Fruit fly (Drosophila melanogaster) whole organism, prepupa: Measurements from ENCODE around the gene PolA2.

ENCODE experiments used
- CG10631 ChIP-seq: fragments of 200-800 bp; sonication (Bioruptor generic); optimal IDR thresholded peaks from 2 replicates; lab custom pipeline; 2016; ENCODE audit warnings: missing biosample characterization, missing genetic modification characterization
- CG10669 ChIP-seq: fragments of 200-800 bp; sonication (Bioruptor generic); optimal IDR thresholded peaks from 3 replicates; lab custom pipeline; 2018; ENCODE audit warnings: missing biosample characterization, mild to moderate bottlenecking, missing genetic modification characterization, moderate library complexity
- CG11294 ChIP-seq: fragments of 200-800 bp; sonication (Bioruptor generic); IDR thresholded peaks from 2 replicates; pipeline ENCODE4 v1.3.6; 2022; ENCODE audit warnings: missing biosample characterization, missing genetic modification characterization
- CG11762 ChIP-seq: fragments of 200-800 bp; sonication (Bioruptor generic); optimal IDR thresholded peaks from 3 replicates; lab custom pipeline; 2016; ENCODE audit warnings: missing biosample characterization, missing genetic modification characterization; ENCODE audit not compliant: insufficient read depth
- CG15336 ChIP-seq: fragments of 200-800 bp; sonication (Bioruptor generic); IDR thresholded peaks from 2 replicates; pipeline ENCODE4 v1.3.6; 2022; ENCODE audit warnings: missing biosample characterization, missing genetic modification characterization
- CG1621 ChIP-seq: fragments of 200-800 bp; sonication (Bioruptor generic); optimal IDR thresholded peaks from 3 replicates; lab custom pipeline; 2018; ENCODE audit warnings: missing biosample characterization, mild to moderate bottlenecking, missing genetic modification characterization
- CG16779 ChIP-seq: fragments of 200-800 bp; sonication (Bioruptor generic); optimal IDR thresholded peaks from 3 replicates; lab custom pipeline; 2017; ENCODE audit warnings: missing biosample characterization, mild to moderate bottlenecking, missing genetic modification characterization
- CG3032 ChIP-seq: fragments of 200-800 bp; optimal IDR thresholded peaks from 2 replicates; lab custom pipeline; 2019; ENCODE audit warnings: missing biosample characterization, mild to moderate bottlenecking, missing genetic modification characterization, moderate library complexity
- CG31627 ChIP-seq: fragments of 200-800 bp; sonication (Bioruptor generic); optimal IDR thresholded peaks from 3 replicates; lab custom pipeline; 2016; ENCODE audit warnings: missing biosample characterization, missing genetic modification characterization
- CG32006 ChIP-seq: fragments of 200-800 bp; sonication (Bioruptor generic); optimal IDR thresholded peaks from 3 replicates; lab custom pipeline; 2017; ENCODE audit warnings: missing biosample characterization, mild to moderate bottlenecking, missing genetic modification characterization
- CG3919 ChIP-seq: fragments of 200-800 bp; sonication (Bioruptor generic); optimal IDR thresholded peaks from 3 replicates; lab custom pipeline; 2016; ENCODE audit warnings: missing biosample characterization, missing genetic modification characterization
- CG4318 ChIP-seq: fragments of 200-800 bp; sonication (Bioruptor generic); optimal IDR thresholded peaks from 3 replicates; lab custom pipeline; 2017; ENCODE audit warnings: missing biosample characterization, mild to moderate bottlenecking, missing genetic modification characterization
- CG6163 ChIP-seq: fragments of 200-800 bp; sonication (Bioruptor generic); IDR thresholded peaks from 3 replicates; pipeline ENCODE4 v1.3.6; 2022; ENCODE audit warnings: missing biosample characterization, missing genetic modification characterization
- CG6276 ChIP-seq: fragments of 200-800 bp; sonication (Bioruptor generic); optimal IDR thresholded peaks from 2 replicates; lab custom pipeline; 2017; ENCODE audit warnings: missing biosample characterization, mild to moderate bottlenecking, missing genetic modification characterization
- CG6792 ChIP-seq: fragments of 200-800 bp; sonication (Bioruptor generic); optimal IDR thresholded peaks from 3 replicates; lab custom pipeline; 2016; ENCODE audit warnings: missing biosample characterization, missing genetic modification characterization
- CG6808 ChIP-seq: fragments of 200-800 bp; sonication (Bioruptor generic); optimal IDR thresholded peaks from 3 replicates; lab custom pipeline; 2017; ENCODE audit warnings: missing biosample characterization, missing genetic modification characterization, mild to moderate bottlenecking, moderate library complexity, missing genetic modification reagents
- CG6854 ChIP-seq: fragments of 200-800 bp; sonication (Bioruptor generic); optimal IDR thresholded peaks from 2 replicates; lab custom pipeline; 2017; ENCODE audit warnings: missing biosample characterization, mild to moderate bottlenecking, missing genetic modification characterization
- CG7368 ChIP-seq: fragments of 200-800 bp; sonication (Bioruptor generic); optimal IDR thresholded peaks from 3 replicates; lab custom pipeline; 2016; ENCODE audit warnings: missing biosample characterization, missing genetic modification characterization
- CG8119 ChIP-seq: fragments of 200-800 bp; sonication (Bioruptor generic); IDR thresholded peaks from 3 replicates; pipeline ENCODE4 v1.3.6; 2022; ENCODE audit warnings: missing biosample characterization, missing genetic modification characterization
- CG8319 ChIP-seq: fragments of 200-800 bp; sonication (Bioruptor generic); optimal IDR thresholded peaks from 3 replicates; lab custom pipeline; 2016; ENCODE audit warnings: missing biosample characterization, missing genetic modification characterization
- CG8632 ChIP-seq: fragments of 200-800 bp; sonication (Bioruptor generic); optimal IDR thresholded peaks from 3 replicates; lab custom pipeline; 2016; ENCODE audit warnings: missing biosample characterization, missing genetic modification characterization
- CG9139 ChIP-seq: fragments of 200-800 bp; sonication (Bioruptor generic); optimal IDR thresholded peaks from 3 replicates; lab custom pipeline; 2017; ENCODE audit warnings: missing biosample characterization, mild to moderate bottlenecking, missing genetic modification characterization
- Eip78C ChIP-seq: fragments of 200-800 bp; sonication (Bioruptor generic); peaks from one replicate; lab custom pipeline; 2016; ENCODE audit warnings: missing biosample characterization, missing genetic modification characterization
- Eip93F ChIP-seq: fragments of 200-800 bp; sonication (Bioruptor generic); optimal IDR thresholded peaks from 2 replicates; lab custom pipeline; 2016; ENCODE audit warnings: missing biosample characterization, mild to moderate bottlenecking, missing genetic modification characterization
- Ets96B ChIP-seq: fragments of 200-800 bp; optimal IDR thresholded peaks from 2 replicates; lab custom pipeline; 2019; ENCODE audit warnings: missing biosample characterization, mild to moderate bottlenecking, missing genetic modification characterization, moderate library complexity
- Gug ChIP-seq: fragments of 200-800 bp; sonication (Bioruptor generic); IDR thresholded peaks from 2 replicates; pipeline ENCODE4 v1.3.6; 2022; ENCODE audit warnings: missing biosample characterization, missing genetic modification characterization
- Hr38 ChIP-seq: sonication (Bioruptor generic); optimal IDR thresholded peaks from 2 replicates; lab custom pipeline; 2016; ENCODE audit warnings: missing biosample characterization, missing genetic modification characterization
- Hr39 ChIP-seq: fragments of 200-800 bp; sonication (Bioruptor generic); optimal IDR thresholded peaks from 2 replicates; lab custom pipeline; 2016; ENCODE audit warnings: missing biosample characterization, missing genetic modification characterization
- Hr4 ChIP-seq: fragments of 200-800 bp; sonication (Bioruptor generic); optimal IDR thresholded peaks from 3 replicates; lab custom pipeline; 2016; ENCODE audit warnings: missing biosample characterization, missing genetic modification characterization
- Lpt ChIP-seq: fragments of 200-800 bp; sonication (Bioruptor generic); optimal IDR thresholded peaks from 3 replicates; lab custom pipeline; 2016; ENCODE audit warnings: missing biosample characterization, missing genetic modification characterization
- OdsH ChIP-seq: fragments of 200-800 bp; sonication (Bioruptor generic); optimal IDR thresholded peaks from 3 replicates; lab custom pipeline; 2016; ENCODE audit warnings: missing biosample characterization, missing genetic modification characterization
- Smox ChIP-seq: fragments of 200-800 bp; sonication (Bioruptor generic); optimal IDR thresholded peaks from 3 replicates; lab custom pipeline; 2016; ENCODE audit warnings: missing biosample characterization, missing genetic modification characterization
- Sox14 ChIP-seq: fragments of 200-800 bp; sonication (Bioruptor generic); optimal IDR thresholded peaks from 3 replicates; lab custom pipeline; 2016; ENCODE audit warnings: missing biosample characterization, missing genetic modification characterization
- Sox15 ChIP-seq: fragments of 200-800 bp; sonication (Bioruptor generic); optimal IDR thresholded peaks from 3 replicates; lab custom pipeline; 2016; ENCODE audit warnings: missing biosample characterization, missing genetic modification characterization
- achi ChIP-seq: fragments of 200-800 bp; sonication (Bioruptor generic); optimal IDR thresholded peaks from 3 replicates; lab custom pipeline; 2016; ENCODE audit warnings: missing biosample characterization, missing genetic modification characterization
- acj6 ChIP-seq: fragments of 200-800 bp; sonication (Bioruptor generic); optimal IDR thresholded peaks from 3 replicates; lab custom pipeline; 2016; ENCODE audit warnings: missing biosample characterization, missing genetic modification characterization
- dac ChIP-seq: fragments of 200-800 bp; sonication (Bioruptor generic); optimal IDR thresholded peaks from 2 replicates; lab custom pipeline; 2017; ENCODE audit warnings: missing biosample characterization, mild to moderate bottlenecking, missing genetic modification characterization
- dsx ChIP-seq: fragments of 200-800 bp; optimal IDR thresholded peaks from 3 replicates; lab custom pipeline; 2019; ENCODE audit warnings: missing biosample characterization, mild to moderate bottlenecking, missing genetic modification characterization, moderate library complexity; ENCODE audit not compliant: poor library complexity, severe bottlenecking
- eg ChIP-seq: fragments of 200-800 bp; sonication (Bioruptor generic); IDR thresholded peaks from 3 replicates; pipeline ENCODE4 v1.3.6; 2022; ENCODE audit warnings: missing biosample characterization, missing genetic modification characterization
- fd59A ChIP-seq: fragments of 200-800 bp; sonication (Bioruptor generic); optimal IDR thresholded peaks from 2 replicates; lab custom pipeline; 2017; ENCODE audit warnings: missing biosample characterization, mild to moderate bottlenecking, missing genetic modification characterization, missing genetic modification reagents
- net ChIP-seq: fragments of 200-800 bp; sonication (Bioruptor generic); optimal IDR thresholded peaks from 3 replicates; lab custom pipeline; 2016; ENCODE audit warnings: missing biosample characterization, missing genetic modification characterization
- pdm3 ChIP-seq: fragments of 200-800 bp; sonication (Bioruptor generic); optimal IDR thresholded peaks from 3 replicates; lab custom pipeline; 2016; ENCODE audit warnings: missing biosample characterization, missing genetic modification characterization
- salr ChIP-seq, 2 experiments: fragments of 200-800 bp; sonication (Bioruptor generic); optimal IDR thresholded peaks; 3 replicates each; lab custom pipeline; 2016 to 2018; ENCODE audit warnings: missing biosample characterization in 2 of 2, missing genetic modification characterization in 2 of 2, mild to moderate bottlenecking in 1 of 2
- spab ChIP-seq: fragments of 200-800 bp; sonication (Bioruptor generic); optimal IDR thresholded peaks from 2 replicates; lab custom pipeline; 2017; ENCODE audit warnings: missing biosample characterization, mild to moderate bottlenecking, missing genetic modification characterization, missing genetic modification reagents
- ss ChIP-seq, 2 experiments: fragments of 200-800 bp; sonication (Bioruptor generic); optimal IDR thresholded peaks; 2 replicates in 1 of 2; 3 replicates in 1 of 2; lab custom pipeline; 2017 to 2018; ENCODE audit warnings: mild to moderate bottlenecking in 2 of 2, missing biosample characterization in 2 of 2, missing genetic modification characterization in 2 of 2, moderate library complexity in 1 of 2

The PolA2 gene

DNA sequence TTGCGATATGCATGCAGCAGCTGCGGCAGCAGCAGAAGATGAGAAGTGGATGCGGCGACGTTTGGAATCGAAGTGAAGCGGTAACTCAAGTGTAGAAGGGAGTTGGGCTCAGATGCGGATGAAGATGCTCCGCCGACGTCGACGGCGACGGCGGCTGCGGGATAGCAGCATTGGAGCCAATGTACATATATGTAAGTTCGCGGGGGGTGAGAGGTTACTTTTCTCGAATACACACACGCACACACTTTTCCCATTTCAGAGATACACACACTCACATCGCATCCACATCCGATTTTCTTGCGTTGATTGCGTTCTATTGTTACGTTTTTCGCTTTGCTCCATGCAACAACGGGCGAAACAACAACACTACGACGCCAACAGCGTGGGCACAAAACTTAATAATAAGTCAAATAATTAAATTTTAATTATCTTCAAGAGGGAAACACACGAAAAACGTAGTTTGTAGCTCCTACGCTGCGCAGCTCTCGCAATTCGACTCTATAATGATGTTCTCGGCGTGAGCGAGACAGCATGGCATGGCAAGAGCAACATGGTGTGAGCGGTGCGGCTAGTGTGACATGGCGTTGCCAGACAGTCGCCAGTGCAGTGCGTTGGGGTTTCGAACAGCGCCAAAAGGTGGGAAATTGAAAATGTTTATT, 5.9 kb downstream of the PolA2 start, which contains the start of gene CG18766 (continued):
- TF ChIP-seq CG6276 (GFP tag; lab: Kevin White, UChicago) (no peak), CG8319 (no peak), CG31627 (peak; percentile 16), Hr38 (GFP tag; lab: Kevin White, UChicago) (no peak), CG6808 (GFP tag; lab: Kevin White, UChicago) (no peak), CG15336 (no peak), CG6792 (GFP tag; lab: Kevin White, UChicago) (no peak), CG11294 (GFP tag; lab: Robert Waterston, UW) (no peak), Eip93F (GFP tag; lab: Kevin White, UChicago) (peak; percentile 66), CG11762 (GFP tag; lab: Kevin White, UChicago) (no peak), CG10631 (no peak), dac (GFP tag; lab: Kevin White, UChicago) (no peak), net (GFP tag; lab: Kevin White, UChicago) (no peak)

DNA sequence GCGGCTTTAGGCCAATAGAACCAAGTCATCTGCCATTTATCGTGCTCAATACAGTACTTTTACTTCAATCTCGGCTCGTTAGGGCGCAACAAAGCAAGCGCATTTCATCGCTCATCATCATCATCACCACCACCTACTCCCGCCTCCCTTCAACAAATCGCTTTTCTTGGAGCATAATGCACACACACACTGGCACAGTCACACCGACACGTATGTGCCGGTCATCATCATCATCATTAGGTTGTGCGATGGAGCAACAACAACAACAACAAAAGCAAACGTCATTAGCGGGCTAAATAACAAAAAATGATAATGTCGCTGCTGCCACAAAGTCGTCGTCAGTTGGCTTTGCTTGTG, 6.4 kb downstream of the PolA2 start:
- TF ChIP-seq dsx (GFP tag; lab: Kevin White, UChicago), result peak; percentile 68
- TF ChIP-seq Sox15 (GFP tag; lab: Kevin White, UChicago), result no peak
- TF ChIP-seq, all 60 proteins: peak for 1

DNA sequence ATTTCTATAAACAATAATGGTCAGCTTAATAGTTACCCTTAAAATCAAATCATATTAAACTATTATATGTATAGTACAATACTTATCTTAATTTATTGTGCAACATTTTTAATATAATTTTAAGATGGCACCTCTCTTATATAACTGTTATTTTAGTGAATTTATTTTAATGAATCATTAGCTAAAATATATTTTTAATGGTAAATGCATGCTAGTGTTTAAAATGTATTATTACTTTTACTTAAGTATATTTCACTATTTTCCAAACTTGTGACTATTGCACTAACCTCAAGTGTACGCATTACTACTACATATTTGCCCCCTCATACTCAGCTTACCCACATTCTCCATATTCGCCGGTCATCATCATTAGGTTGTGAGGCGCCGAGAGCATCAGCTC, 7.3 kb downstream of the PolA2 start:
- no peak for TF ChIP-seq CG6854 (GFP tag; lab: Kevin White, UChicago)
- TF ChIP-seq CG6808 (GFP tag; lab: Kevin White, UChicago), result peak; percentile 70
- no peak for TF ChIP-seq Hr39 (GFP tag; lab: Kevin White, UChicago)
- peak; percentile 15 for TF ChIP-seq CG7368 (GFP tag; lab: Kevin White, UChicago)
- TF ChIP-seq acj6, result peak; percentile 54
- peak; percentile 87 for TF ChIP-seq CG15336
- TF ChIP-seq Hr4 (GFP tag; lab: Kevin White, UChicago), result peak; percentile 44
- peak in 1 of 2 experiments; percentile 75 for TF ChIP-seq salr (GFP tag; optimal IDR thresholded peaks at IDR 0.05; lab: Kevin White, UChicago)
- TF ChIP-seq CG4318 (GFP tag; lab: Kevin White, UChicago), result no peak
- TF ChIP-seq fd59A (GFP tag; lab: Kevin White, UChicago), result peak; percentile 45
- peak; percentile 56 for TF ChIP-seq spab
- TF ChIP-seq Hr38 (GFP tag; lab: Kevin White, UChicago), result no peak
- peak; percentile 49 for TF ChIP-seq CG9139 (GFP tag; lab: Kevin White, UChicago)
- TF ChIP-seq Sox15 (GFP tag; lab: Kevin White, UChicago), result no peak
- TF ChIP-seq CG16779, result peak; percentile 15
- TF ChIP-seq CG32006 (GFP tag; lab: Kevin White, UChicago), result peak; percentile 75
- TF ChIP-seq CG1621, result no peak
- peak; percentile 68 for TF ChIP-seq achi (GFP tag; lab: Kevin White, UChicago)
- peak; percentile 87 for TF ChIP-seq dsx (GFP tag; lab: Kevin White, UChicago)
- peak; percentile 54 for TF ChIP-seq CG3919 (GFP tag; lab: Kevin White, UChicago)
- no peak for TF ChIP-seq CG31627
- TF ChIP-seq Eip78C (GFP tag; lab: Kevin White, UChicago), result peak; percentile 89
- peak; percentile 31 for TF ChIP-seq CG6276 (GFP tag; lab: Kevin White, UChicago)
- peak; percentile 48 for TF ChIP-seq CG10669 (GFP tag; lab: Kevin White, UChicago)
- peak; percentile 40 for TF ChIP-seq pdm3 (GFP tag; lab: Kevin White, UChicago)
- TF ChIP-seq CG3032 (tag; lab: Kevin White, UChicago), result peak; percentile 82
- TF ChIP-seq CG6163 (GFP tag; lab: Robert Waterston, UW), result peak; percentile 48; the same call in 1 of the 3 replicates
- peak; percentile 82 for TF ChIP-seq Ets96B
- peak; percentile 25 for TF ChIP-seq CG6792 (GFP tag; lab: Kevin White, UChicago)
- TF ChIP-seq Lpt (GFP tag; lab: Kevin White, UChicago), result peak; percentile 31
- peak; percentile 87 for TF ChIP-seq CG8119 (GFP tag; lab: Robert Waterston, UW)
- no peak for TF ChIP-seq Smox
- TF ChIP-seq CG8632 (GFP tag; lab: Kevin White, UChicago), result peak; percentile 51
- no peak for TF ChIP-seq Sox14 (GFP tag; lab: Kevin White, UChicago)
- peak; percentile 73 for TF ChIP-seq eg (GFP tag; lab: Robert Waterston, UW)
- peak; percentile 39 for TF ChIP-seq CG11762 (GFP tag; lab: Kevin White, UChicago)
- peak; percentile 43 to 77 for TF ChIP-seq ss (GFP tag; optimal IDR thresholded peaks at IDR 0.05; lab: Kevin White, UChicago)
- peak; percentile 54 for TF ChIP-seq OdsH (GFP tag; lab: Kevin White, UChicago)
- TF ChIP-seq CG10631, result peak; percentile 62
- TF ChIP-seq Gug, result peak; percentile 49
